Fruit fly (Drosophila melanogaster) whole organism, prepupa: ENCODE measurements around the gene CG11768.
A peak's percentile ranks its signal among the peaks of the same experiment; 100 is the strongest.

ENCODE experiments used
- Blimp-1 ChIP-seq: fragments of 200-800 bp; sonication (Bioruptor generic); optimal IDR thresholded peaks from 3 replicates; lab custom pipeline; 2017; ENCODE audit warnings: missing biosample characterization, missing genetic modification characterization, mild to moderate bottlenecking, moderate library complexity, missing genetic modification reagents
- CG10631 ChIP-seq: fragments of 200-800 bp; sonication (Bioruptor generic); optimal IDR thresholded peaks from 2 replicates; lab custom pipeline; 2016; ENCODE audit warnings: missing biosample characterization, missing genetic modification characterization
- CG10669 ChIP-seq: fragments of 200-800 bp; sonication (Bioruptor generic); optimal IDR thresholded peaks from 3 replicates; lab custom pipeline; 2018; ENCODE audit warnings: missing biosample characterization, mild to moderate bottlenecking, missing genetic modification characterization, moderate library complexity
- CG11294 ChIP-seq: fragments of 200-800 bp; sonication (Bioruptor generic); IDR thresholded peaks from 2 replicates; pipeline ENCODE4 v1.3.6; 2022; ENCODE audit warnings: missing biosample characterization, missing genetic modification characterization
- CG11762 ChIP-seq: fragments of 200-800 bp; sonication (Bioruptor generic); optimal IDR thresholded peaks from 3 replicates; lab custom pipeline; 2016; ENCODE audit warnings: missing biosample characterization, missing genetic modification characterization; ENCODE audit not compliant: insufficient read depth
- CG11902 ChIP-seq: fragments of 200-800 bp; sonication (Bioruptor generic); optimal IDR thresholded peaks from 3 replicates; lab custom pipeline; 2016; ENCODE audit warnings: missing biosample characterization, missing genetic modification characterization
- CG15336 ChIP-seq: fragments of 200-800 bp; sonication (Bioruptor generic); IDR thresholded peaks from 2 replicates; pipeline ENCODE4 v1.3.6; 2022; ENCODE audit warnings: missing biosample characterization, missing genetic modification characterization
- CG1621 ChIP-seq: fragments of 200-800 bp; sonication (Bioruptor generic); optimal IDR thresholded peaks from 3 replicates; lab custom pipeline; 2018; ENCODE audit warnings: missing biosample characterization, mild to moderate bottlenecking, missing genetic modification characterization
- CG16779 ChIP-seq: fragments of 200-800 bp; sonication (Bioruptor generic); optimal IDR thresholded peaks from 3 replicates; lab custom pipeline; 2017; ENCODE audit warnings: missing biosample characterization, mild to moderate bottlenecking, missing genetic modification characterization
- CG31627 ChIP-seq: fragments of 200-800 bp; sonication (Bioruptor generic); optimal IDR thresholded peaks from 3 replicates; lab custom pipeline; 2016; ENCODE audit warnings: missing biosample characterization, missing genetic modification characterization
- CG32006 ChIP-seq: fragments of 200-800 bp; sonication (Bioruptor generic); optimal IDR thresholded peaks from 3 replicates; lab custom pipeline; 2017; ENCODE audit warnings: missing biosample characterization, mild to moderate bottlenecking, missing genetic modification characterization
- CG3919 ChIP-seq: fragments of 200-800 bp; sonication (Bioruptor generic); optimal IDR thresholded peaks from 3 replicates; lab custom pipeline; 2016; ENCODE audit warnings: missing biosample characterization, missing genetic modification characterization
- CG4318 ChIP-seq: fragments of 200-800 bp; sonication (Bioruptor generic); optimal IDR thresholded peaks from 3 replicates; lab custom pipeline; 2017; ENCODE audit warnings: missing biosample characterization, mild to moderate bottlenecking, missing genetic modification characterization
- CG6163 ChIP-seq: fragments of 200-800 bp; sonication (Bioruptor generic); IDR thresholded peaks from 3 replicates; pipeline ENCODE4 v1.3.6; 2022; ENCODE audit warnings: missing biosample characterization, missing genetic modification characterization
- CG6276 ChIP-seq: fragments of 200-800 bp; sonication (Bioruptor generic); optimal IDR thresholded peaks from 2 replicates; lab custom pipeline; 2017; ENCODE audit warnings: missing biosample characterization, mild to moderate bottlenecking, missing genetic modification characterization
- CG6792 ChIP-seq: fragments of 200-800 bp; sonication (Bioruptor generic); optimal IDR thresholded peaks from 3 replicates; lab custom pipeline; 2016; ENCODE audit warnings: missing biosample characterization, missing genetic modification characterization
- CG6808 ChIP-seq: fragments of 200-800 bp; sonication (Bioruptor generic); optimal IDR thresholded peaks from 3 replicates; lab custom pipeline; 2017; ENCODE audit warnings: missing biosample characterization, missing genetic modification characterization, mild to moderate bottlenecking, moderate library complexity, missing genetic modification reagents
- CG6854 ChIP-seq: fragments of 200-800 bp; sonication (Bioruptor generic); optimal IDR thresholded peaks from 2 replicates; lab custom pipeline; 2017; ENCODE audit warnings: missing biosample characterization, mild to moderate bottlenecking, missing genetic modification characterization
- CG7368 ChIP-seq: fragments of 200-800 bp; sonication (Bioruptor generic); optimal IDR thresholded peaks from 3 replicates; lab custom pipeline; 2016; ENCODE audit warnings: missing biosample characterization, missing genetic modification characterization
- CG8319 ChIP-seq: fragments of 200-800 bp; sonication (Bioruptor generic); optimal IDR thresholded peaks from 3 replicates; lab custom pipeline; 2016; ENCODE audit warnings: missing biosample characterization, missing genetic modification characterization
- CG9139 ChIP-seq: fragments of 200-800 bp; sonication (Bioruptor generic); optimal IDR thresholded peaks from 3 replicates; lab custom pipeline; 2017; ENCODE audit warnings: missing biosample characterization, mild to moderate bottlenecking, missing genetic modification characterization
- Eip75B ChIP-seq: fragments of 200-800 bp; sonication (Bioruptor generic); optimal IDR thresholded peaks from 3 replicates; lab custom pipeline; 2016; ENCODE audit warnings: missing biosample characterization, missing genetic modification characterization
- Eip78C ChIP-seq: fragments of 200-800 bp; sonication (Bioruptor generic); peaks from one replicate; lab custom pipeline; 2016; ENCODE audit warnings: missing biosample characterization, missing genetic modification characterization
- Ets21C ChIP-seq: fragments of 200-800 bp; sonication (Bioruptor generic); optimal IDR thresholded peaks from 3 replicates; lab custom pipeline; 2016; ENCODE audit warnings: missing biosample characterization, missing genetic modification characterization
- Ets96B ChIP-seq: fragments of 200-800 bp; optimal IDR thresholded peaks from 2 replicates; lab custom pipeline; 2019; ENCODE audit warnings: missing biosample characterization, mild to moderate bottlenecking, missing genetic modification characterization, moderate library complexity
- Gug ChIP-seq: fragments of 200-800 bp; sonication (Bioruptor generic); IDR thresholded peaks from 2 replicates; pipeline ENCODE4 v1.3.6; 2022; ENCODE audit warnings: missing biosample characterization, missing genetic modification characterization
- Hr39 ChIP-seq: fragments of 200-800 bp; sonication (Bioruptor generic); optimal IDR thresholded peaks from 2 replicates; lab custom pipeline; 2016; ENCODE audit warnings: missing biosample characterization, missing genetic modification characterization
- Hr4 ChIP-seq: fragments of 200-800 bp; sonication (Bioruptor generic); optimal IDR thresholded peaks from 3 replicates; lab custom pipeline; 2016; ENCODE audit warnings: missing biosample characterization, missing genetic modification characterization
- Lpt ChIP-seq: fragments of 200-800 bp; sonication (Bioruptor generic); optimal IDR thresholded peaks from 3 replicates; lab custom pipeline; 2016; ENCODE audit warnings: missing biosample characterization, missing genetic modification characterization
- Met ChIP-seq: fragments of 200-800 bp; sonication (Bioruptor generic); optimal IDR thresholded peaks from 3 replicates; lab custom pipeline; 2016; ENCODE audit warnings: missing biosample characterization, missing genetic modification characterization
- Smox ChIP-seq: fragments of 200-800 bp; sonication (Bioruptor generic); optimal IDR thresholded peaks from 3 replicates; lab custom pipeline; 2016; ENCODE audit warnings: missing biosample characterization, missing genetic modification characterization
- Sox102F ChIP-seq: fragments of 200-800 bp; sonication (Bioruptor generic); optimal IDR thresholded peaks from 2 replicates; lab custom pipeline; 2016; ENCODE audit warnings: missing biosample characterization, mild to moderate bottlenecking, missing genetic modification characterization
- Sox14 ChIP-seq: fragments of 200-800 bp; sonication (Bioruptor generic); optimal IDR thresholded peaks from 3 replicates; lab custom pipeline; 2016; ENCODE audit warnings: missing biosample characterization, missing genetic modification characterization
- Sox15 ChIP-seq: fragments of 200-800 bp; sonication (Bioruptor generic); optimal IDR thresholded peaks from 3 replicates; lab custom pipeline; 2016; ENCODE audit warnings: missing biosample characterization, missing genetic modification characterization
- achi ChIP-seq: fragments of 200-800 bp; sonication (Bioruptor generic); optimal IDR thresholded peaks from 3 replicates; lab custom pipeline; 2016; ENCODE audit warnings: missing biosample characterization, missing genetic modification characterization
- acj6 ChIP-seq: fragments of 200-800 bp; sonication (Bioruptor generic); optimal IDR thresholded peaks from 3 replicates; lab custom pipeline; 2016; ENCODE audit warnings: missing biosample characterization, missing genetic modification characterization
- cyc ChIP-seq: fragments of 200-800 bp; sonication (Bioruptor generic); optimal IDR thresholded peaks from 3 replicates; lab custom pipeline; 2016; ENCODE audit warnings: missing biosample characterization, missing genetic modification characterization
- dac ChIP-seq: fragments of 200-800 bp; sonication (Bioruptor generic); optimal IDR thresholded peaks from 2 replicates; lab custom pipeline; 2017; ENCODE audit warnings: missing biosample characterization, mild to moderate bottlenecking, missing genetic modification characterization
- dsx ChIP-seq: fragments of 200-800 bp; optimal IDR thresholded peaks from 3 replicates; lab custom pipeline; 2019; ENCODE audit warnings: missing biosample characterization, mild to moderate bottlenecking, missing genetic modification characterization, moderate library complexity; ENCODE audit not compliant: poor library complexity, severe bottlenecking
- eg ChIP-seq: fragments of 200-800 bp; sonication (Bioruptor generic); IDR thresholded peaks from 3 replicates; pipeline ENCODE4 v1.3.6; 2022; ENCODE audit warnings: missing biosample characterization, missing genetic modification characterization
- esn ChIP-seq: fragments of 200-800 bp; sonication (Bioruptor generic); optimal IDR thresholded peaks from 2 replicates; lab custom pipeline; 2016; ENCODE audit warnings: missing biosample characterization, mild to moderate bottlenecking, missing genetic modification characterization, moderate library complexity
- fd59A ChIP-seq: fragments of 200-800 bp; sonication (Bioruptor generic); optimal IDR thresholded peaks from 2 replicates; lab custom pipeline; 2017; ENCODE audit warnings: missing biosample characterization, mild to moderate bottlenecking, missing genetic modification characterization, missing genetic modification reagents
- fd85E ChIP-seq: fragments of 200-800 bp; sonication (Bioruptor generic); optimal IDR thresholded peaks from 3 replicates; lab custom pipeline; 2016; ENCODE audit warnings: missing biosample characterization, missing genetic modification characterization
- fkh ChIP-seq: fragments of 200-800 bp; sonication (Bioruptor generic); optimal IDR thresholded peaks from 3 replicates; lab custom pipeline; 2017; ENCODE audit warnings: missing biosample characterization, mild to moderate bottlenecking, missing genetic modification characterization, moderate library complexity
- lz ChIP-seq: fragments of 200-800 bp; sonication (Bioruptor generic); optimal IDR thresholded peaks from 3 replicates; lab custom pipeline; 2016; ENCODE audit warnings: missing biosample characterization, missing genetic modification characterization
- pdm3 ChIP-seq: fragments of 200-800 bp; sonication (Bioruptor generic); optimal IDR thresholded peaks from 3 replicates; lab custom pipeline; 2016; ENCODE audit warnings: missing biosample characterization, missing genetic modification characterization
- salr ChIP-seq, 2 experiments: fragments of 200-800 bp; sonication (Bioruptor generic); optimal IDR thresholded peaks; 3 replicates each; lab custom pipeline; 2016 to 2018; ENCODE audit warnings: missing biosample characterization in 2 of 2, missing genetic modification characterization in 2 of 2, mild to moderate bottlenecking in 1 of 2
- spab ChIP-seq: fragments of 200-800 bp; sonication (Bioruptor generic); optimal IDR thresholded peaks from 2 replicates; lab custom pipeline; 2017; ENCODE audit warnings: missing biosample characterization, mild to moderate bottlenecking, missing genetic modification characterization, missing genetic modification reagents
- svp ChIP-seq: fragments of 200-800 bp; sonication (Bioruptor generic); peaks from one replicate; lab custom pipeline; 2016; ENCODE audit warnings: missing biosample characterization, missing genetic modification characterization
- topi ChIP-seq: fragments of 200-800 bp; sonication (Bioruptor generic); optimal IDR thresholded peaks from 3 replicates; lab custom pipeline; 2016; ENCODE audit warnings: missing biosample characterization, missing genetic modification characterization
- vri ChIP-seq: fragments of 200-800 bp; sonication (Bioruptor generic); optimal IDR thresholded peaks from 3 replicates; lab custom pipeline; 2016; ENCODE audit warnings: missing biosample characterization, mild to moderate bottlenecking, missing genetic modification characterization

CG11768 gene

DNA sequence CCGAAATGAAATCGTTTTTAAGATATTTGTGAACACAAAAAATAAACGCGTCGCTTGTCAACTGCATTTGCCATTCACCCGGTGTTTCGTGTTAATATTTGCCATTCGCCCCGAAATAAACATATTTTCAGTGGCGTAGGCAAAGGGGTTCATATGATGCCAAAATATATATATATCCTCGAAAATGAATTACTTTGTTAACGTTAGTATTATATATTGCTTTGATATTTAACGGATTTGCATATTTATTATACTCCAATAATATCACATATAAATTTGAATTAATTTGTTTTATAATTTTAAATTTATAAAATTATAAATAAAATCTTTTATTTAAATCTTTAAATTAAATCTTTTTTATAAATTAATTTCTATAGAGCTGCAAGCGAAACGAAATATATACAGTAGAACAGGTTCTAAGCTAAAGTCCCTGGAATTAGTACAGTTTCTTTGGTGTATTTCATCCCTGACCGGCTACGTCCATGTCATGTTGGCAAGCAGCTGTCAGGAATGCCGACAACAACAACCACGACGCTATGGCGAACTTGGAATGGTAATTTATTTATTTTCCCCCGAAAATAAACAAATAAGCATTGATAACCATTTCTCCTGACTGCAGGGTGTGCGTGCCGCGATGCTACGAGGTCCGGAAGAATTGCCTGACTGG is 36.3 kb downstream of the CG11768 start, which contains the start of the genes M1BP and CG8202:
M1BP (minus strand) TSS at position 102 of the 667 bp plus-strand sequence.
CG8202 (plus strand) TSS at position 495 of the 667 bp plus-strand sequence.
- TF ChIP-seq Ets21C (GFP tag; lab: Kevin White, UChicago) (peak; percentile 62), spab (GFP tag; lab: Kevin White, UChicago) (peak; percentile 73), CG32006 (GFP tag; lab: Kevin White, UChicago) (peak; percentile 93), acj6 (peak; percentile 84), cyc (GFP tag; lab: Kevin White, UChicago) (peak; percentile 72), Sox14 (GFP tag; lab: Kevin White, UChicago) (peak; percentile 71), CG11902 (peak; percentile 82), CG10631 (GFP tag; lab: Kevin White, UChicago) (peak; percentile 93), CG6808 (GFP tag; lab: Kevin White, UChicago) (no peak), dsx (peak; percentile 83), Blimp-1 (GFP tag; lab: Kevin White, UChicago) (peak; percentile 77), Sox15 (GFP tag; lab: Kevin White, UChicago) (peak; percentile 81), CG8319 (GFP tag; lab: Kevin White, UChicago) (peak; percentile 79), CG11294 (peak; percentile 54; the same call in 1 of the 2 replicates), Gug (0 out of 2 replicates have a peak, but pooled peaks have one; percentile 30), CG16779 (tag; lab: Kevin White, UChicago) (no peak), fd59A (GFP tag; lab: Kevin White, UChicago) (peak; percentile 38), Lpt (GFP tag; lab: Kevin White, UChicago) (peak; percentile 73), CG1621 (tag; lab: Kevin White, UChicago) (no peak), Ets96B (peak; percentile 86), CG3919 (GFP tag; lab: Kevin White, UChicago) (peak; percentile 86), achi (GFP tag; lab: Kevin White, UChicago) (peak; percentile 94), topi (peak; percentile 76), CG4318 (GFP tag; lab: Kevin White, UChicago) (no peak), Eip75B (GFP tag; lab: Kevin White, UChicago) (no peak), fd85E (GFP tag; lab: Kevin White, UChicago) (no peak), Met (GFP tag; lab: Kevin White, UChicago) (no peak), CG10669 (GFP tag; lab: Kevin White, UChicago) (peak; percentile 74), CG6792 (GFP tag; lab: Kevin White, UChicago) (peak; percentile 85), CG6854 (GFP tag; lab: Kevin White, UChicago) (peak; percentile 75), CG15336 (GFP tag; lab: Robert Waterston, UW) (peak; percentile 69), lz (GFP tag; lab: Kevin White, UChicago) (peak; percentile 81), Eip78C (GFP tag; lab: Kevin White, UChicago) (no peak), esn (peak; percentile 91), CG9139 (GFP tag; lab: Kevin White, UChicago) (no peak), fkh (GFP tag; lab: Kevin White, UChicago) (peak; percentile 67), CG7368 (GFP tag; lab: Kevin White, UChicago) (peak; percentile 79), Sox102F (GFP tag; lab: Kevin White, UChicago) (no peak), Hr4 (no peak), dac (peak; percentile 56), svp (no peak), vri (GFP tag; lab: Kevin White, UChicago) (peak; percentile 54), Hr39 (GFP tag; lab: Kevin White, UChicago) (peak; percentile 77), CG11762 (GFP tag; lab: Kevin White, UChicago) (peak; percentile 96), salr (GFP tag; optimal IDR thresholded peaks at IDR 0.05; lab: Kevin White, UChicago) (peak in 1 of 2 experiments; percentile 43), pdm3 (GFP tag; lab: Kevin White, UChicago) (no peak), CG6163 (GFP tag; lab: Robert Waterston, UW) (no peak; the same call in 2 of the 3 replicates), CG6276 (GFP tag; lab: Kevin White, UChicago) (no peak), Smox (GFP tag; lab: Kevin White, UChicago) (no peak), eg (GFP tag; lab: Robert Waterston, UW) (no peak; the same call in 2 of the 3 replicates), CG31627 (GFP tag; lab: Kevin White, UChicago) (peak; percentile 76)
